Worm (Caenorhabditis elegans): ENCODE measurements around the gene Y116A8C.3.
A peak's percentile ranks its signal among the peaks of the same experiment; 100 is the strongest.

Gene Y116A8C.3

ce11 chrIV:16925363-16925863, 9.6 kb downstream of the Y116A8C.3 start:
- TF ChIP-seq unc-39 (tag; optimal IDR thresholded peaks at IDR 0.05) (no peak), unc-62 (GFP tag; optimal IDR thresholded peaks at IDR 0.05) (no peak)

- TF ChIP-seq mep-1 (tag; optimal IDR thresholded peaks at IDR 0.05) (no peak), ces-1 (GFP tag; optimal IDR thresholded peaks at IDR 0.05) (no peak), pha-4 (tag; optimal IDR thresholded peaks at IDR 0.05) (no peak), cnd-1 (tag; optimal IDR thresholded peaks at IDR 0.05) (no peak), nhr-12 (tag; optimal IDR thresholded peaks at IDR 0.05) (no peak), unc-39 (tag; optimal IDR thresholded peaks at IDR 0.05) (no peak), elt-3 (tag; optimal IDR thresholded peaks at IDR 0.05) (no peak), blmp-1 (tag; optimal IDR thresholded peaks at IDR 0.05) (no peak), ceh-43 (GFP tag; optimal IDR thresholded peaks at IDR 0.05) (no peak), ham-2 (GFP tag; optimal IDR thresholded peaks at IDR 0.05) (no peak), elt-1 (tag; optimal IDR thresholded peaks at IDR 0.05; ENCODE audit: borderline replicate concordance, insufficient read depth) (no peak), sptf-1 (tag; optimal IDR thresholded peaks at IDR 0.05) (no peak), lin-13 (tag; optimal IDR thresholded peaks at IDR 0.05) (no peak)
These were observed 10.7 kb downstream of the Y116A8C.3 start for ce11 chrIV:16926558-16926957.

- TF ChIP-seq pha-4 (tag; optimal IDR thresholded peaks at IDR 0.05), result no peak
- TF ChIP-seq nhr-12 (tag; optimal IDR thresholded peaks at IDR 0.05), result no peak
These were observed 15.2 kb downstream of the Y116A8C.3 start, which contains the start of gene Y116A8C.49 for ce11 chrIV:16931077-16931476. Gene Y116A8C.49 (minus strand): TSS chrIV:16931177.

ce11 chrIV:16936053-16936452, 20.2 kb downstream of the Y116A8C.3 start:
- TF ChIP-seq hlh-1 (tag; optimal IDR thresholded peaks at IDR 0.05) (no peak), snpc-4 (tag; optimal IDR thresholded peaks at IDR 0.05) (no peak), cnd-1 (tag; optimal IDR thresholded peaks at IDR 0.05) (no peak), sptf-1 (tag; optimal IDR thresholded peaks at IDR 0.05) (no peak), sem-2 (GFP tag; optimal IDR thresholded peaks at IDR 0.05) (no peak), unc-120 (tag; optimal IDR thresholded peaks at IDR 0.05; ENCODE audit: poor library complexity, severe bottlenecking) (no peak), unc-62 (GFP tag; optimal IDR thresholded peaks at IDR 0.05) (no peak)

- no peak for TF ChIP-seq snpc-4 (tag; optimal IDR thresholded peaks at IDR 0.05)
- TF ChIP-seq ceh-83 (GFP tag; optimal IDR thresholded peaks at IDR 0.05), result no peak
- no peak for TF ChIP-seq elt-1 (tag; optimal IDR thresholded peaks at IDR 0.05; ENCODE audit: borderline replicate concordance, insufficient read depth)
- TF ChIP-seq sptf-1 (tag; optimal IDR thresholded peaks at IDR 0.05), result no peak
- TF ChIP-seq cnd-1 (tag; optimal IDR thresholded peaks at IDR 0.05), result no peak
- no peak for TF ChIP-seq lsy-2 (tag; optimal IDR thresholded peaks at IDR 0.05)
- TF ChIP-seq mab-5 (tag; optimal IDR thresholded peaks at IDR 0.05), result no peak
- no peak for TF ChIP-seq nhr-28 (tag; optimal IDR thresholded peaks at IDR 0.05)
- no peak for TF ChIP-seq unc-62 (GFP tag; optimal IDR thresholded peaks at IDR 0.05)
- TF ChIP-seq pha-4 (tag; optimal IDR thresholded peaks at IDR 0.05), result no peak
- no peak for TF ChIP-seq bed-3 (GFP tag; optimal IDR thresholded peaks at IDR 0.05)
- no peak for TF ChIP-seq zip-8 (tag; optimal IDR thresholded peaks at IDR 0.05)
These were observed 23.1 kb downstream of the Y116A8C.3 start, which contains the start of gene Y116A8C.10 for ce11 chrIV:16939001-16939400. Gene Y116A8C.10 (minus strand): TSS chrIV:16939101.

ce11 chrIV:16946746-16947145, 30.9 kb downstream of the Y116A8C.3 start, which contains the start of the genes Y116A8C.9 and arf-6:
Gene Y116A8C.9 (minus strand): TSS chrIV:16946800.
Gene arf-6 (plus strand): TSS chrIV:16947120.
- TF ChIP-seq ceh-39 (tag; optimal IDR thresholded peaks at IDR 0.05), result no peak
- peak; percentile 56 for TF ChIP-seq ceh-83 (GFP tag; optimal IDR thresholded peaks at IDR 0.05)
- no peak for TF ChIP-seq zip-8 (tag; optimal IDR thresholded peaks at IDR 0.05)
- TF ChIP-seq mep-1 (tag; optimal IDR thresholded peaks at IDR 0.05), result peak; percentile 13
- peak; percentile 4 for TF ChIP-seq lsy-2 (tag; optimal IDR thresholded peaks at IDR 0.05)
- TF ChIP-seq unc-120 (tag; optimal IDR thresholded peaks at IDR 0.05; ENCODE audit: poor library complexity, severe bottlenecking), result peak; percentile 38
- TF ChIP-seq cnd-1 (tag; optimal IDR thresholded peaks at IDR 0.05), result peak; percentile 38
- TF ChIP-seq mab-5 (tag; optimal IDR thresholded peaks at IDR 0.05), result no peak
- TF ChIP-seq sptf-1 (tag; optimal IDR thresholded peaks at IDR 0.05), result peak; percentile 80
- TF ChIP-seq elt-1 (tag; optimal IDR thresholded peaks at IDR 0.05; ENCODE audit: borderline replicate concordance, insufficient read depth), result no peak
- TF ChIP-seq nhr-12 (tag; optimal IDR thresholded peaks at IDR 0.05), result no peak
- TF ChIP-seq nhr-2 (tag; optimal IDR thresholded peaks at IDR 0.05), result no peak
- no peak for TF ChIP-seq blmp-1 (tag; optimal IDR thresholded peaks at IDR 0.05)
- peak; percentile 31 for TF ChIP-seq ztf-11 (tag; optimal IDR thresholded peaks at IDR 0.05)
- TF ChIP-seq nhr-28 (tag; optimal IDR thresholded peaks at IDR 0.05), result no peak
- no peak for TF ChIP-seq ham-2 (GFP tag; optimal IDR thresholded peaks at IDR 0.05)
- peak; percentile 3 for TF ChIP-seq bed-3 (GFP tag; optimal IDR thresholded peaks at IDR 0.05)
- TF ChIP-seq unc-62 (GFP tag; optimal IDR thresholded peaks at IDR 0.05), result no peak
- peak; percentile 83 for TF ChIP-seq mls-2 (tag; optimal IDR thresholded peaks at IDR 0.05)
- TF ChIP-seq nhr-76 (tag; optimal IDR thresholded peaks at IDR 0.05), result no peak
- no peak for TF ChIP-seq flh-1 (GFP tag; optimal IDR thresholded peaks at IDR 0.05)
- TF ChIP-seq tbx-8 (GFP tag; optimal IDR thresholded peaks at IDR 0.05), result peak; percentile 18
- peak; percentile 53 for TF ChIP-seq lin-13 (tag; optimal IDR thresholded peaks at IDR 0.05)
- no peak for TF ChIP-seq snpc-4 (tag; optimal IDR thresholded peaks at IDR 0.05)
- peak; percentile 7 for TF ChIP-seq lin-32 (GFP tag; optimal IDR thresholded peaks at IDR 0.05)
- TF ChIP-seq sem-2 (GFP tag; optimal IDR thresholded peaks at IDR 0.05), result no peak
- TF ChIP-seq ceh-43 (GFP tag; optimal IDR thresholded peaks at IDR 0.05), result peak; percentile 45
- TF ChIP-seq drap-1 (GFP tag; optimal IDR thresholded peaks at IDR 0.05), result peak; percentile 46
- TF ChIP-seq elt-3 (tag; optimal IDR thresholded peaks at IDR 0.05), result no peak
- peak; percentile 77 for TF ChIP-seq M03D4.4 (tag; optimal IDR thresholded peaks at IDR 0.05)
- no peak for TF ChIP-seq nhr-237 (tag; optimal IDR thresholded peaks at IDR 0.05)
- no peak for TF ChIP-seq pha-4 (tag; optimal IDR thresholded peaks at IDR 0.05)
- no peak for TF ChIP-seq unc-39 (tag; optimal IDR thresholded peaks at IDR 0.05)
- peak; percentile 81 for TF ChIP-seq ces-1 (GFP tag; optimal IDR thresholded peaks at IDR 0.05)
- peak; percentile 37 for TF ChIP-seq hlh-1 (tag; optimal IDR thresholded peaks at IDR 0.05)

Measured in whole organism, mixed stage, embryonic.